Worm (Caenorhabditis elegans) whole organism, dauer: ENCODE data around the gene T05C12.9.

ENCODE experiments used
- unc-62 ChIP-seq: sonication (generic microtip); optimal IDR thresholded peaks from 2 replicates; lab custom pipeline; 2017; ENCODE audit warnings: missing biosample characterization, missing genetic modification reagents, missing genetic modification characterization

The T05C12.9 gene

DNA sequence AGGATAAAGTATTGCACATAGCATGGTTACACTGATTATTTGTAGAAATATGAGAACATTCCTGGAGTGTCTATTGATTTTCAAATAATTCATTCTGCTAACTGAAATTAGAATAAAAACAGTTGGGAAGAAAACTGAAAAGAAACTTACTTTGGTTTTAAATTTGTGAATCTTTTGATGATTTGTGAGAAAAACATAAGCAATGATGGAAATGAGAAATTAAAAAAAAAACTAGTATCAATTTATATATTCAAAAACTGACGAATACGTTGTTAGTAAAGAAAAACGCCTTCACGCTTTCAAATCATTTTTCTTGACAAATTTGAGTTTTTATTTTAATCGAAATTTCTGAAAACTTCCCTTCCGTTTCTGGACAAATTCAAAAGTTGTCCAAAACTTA is at the start of gene T05C12.9:
Gene T05C12.9, minus strand, starts transcription at position 101 of the 400 bp plus-strand sequence.
- no peak for TF ChIP-seq unc-62 (GFP tag; lab: Kevin White, UChicago)

- TF ChIP-seq unc-62 (GFP tag; lab: Kevin White, UChicago): no peak
Measured at ce11 chrII:8238155-8238554, 45.1 kb upstream of the T05C12.9 start, which contains the start of gene nlp-5. TSS of gene nlp-5 (plus strand) at chrII:8238455.

DNA sequence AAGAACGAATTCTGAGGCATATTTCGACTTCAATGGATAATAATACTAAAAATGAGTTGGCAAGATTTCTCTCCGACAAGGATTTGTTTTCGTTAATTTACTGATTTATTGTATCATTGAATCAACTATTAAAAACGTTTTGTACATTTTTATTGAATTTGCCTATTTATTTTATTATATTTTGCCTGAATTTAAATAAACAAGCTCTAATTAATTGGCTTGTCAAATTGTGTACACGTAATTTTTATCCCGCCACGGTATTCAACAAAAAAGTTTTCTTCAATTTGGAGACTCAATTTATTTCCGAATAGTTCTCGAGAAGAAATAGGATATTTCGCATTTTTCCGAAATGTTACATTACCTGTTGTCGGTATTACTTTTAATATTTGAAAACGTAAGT is 39.5 kb upstream of the T05C12.9 start, which contains the start of gene M110.7:
Gene M110.7, plus strand, starts transcription at position 301 of the 400 bp plus-strand sequence.
- no peak for TF ChIP-seq unc-62 (GFP tag; lab: Kevin White, UChicago)

ce11 chrII:8230976-8231375 is 38.0 kb upstream of the T05C12.9 start, which contains the start of gene M110.9:
TSS of gene M110.9 (plus strand) at chrII:8231276.
- TF ChIP-seq unc-62 (GFP tag; lab: Kevin White, UChicago): no peak

- no peak for TF ChIP-seq unc-62 (GFP tag; lab: Kevin White, UChicago)
Measured at ce11 chrII:8226475-8226874, 33.4 kb upstream of the T05C12.9 start.

ce11 chrII:8225914-8226313 is 32.9 kb upstream of the T05C12.9 start:
- no peak for TF ChIP-seq unc-62 (GFP tag; lab: Kevin White, UChicago)

DNA sequence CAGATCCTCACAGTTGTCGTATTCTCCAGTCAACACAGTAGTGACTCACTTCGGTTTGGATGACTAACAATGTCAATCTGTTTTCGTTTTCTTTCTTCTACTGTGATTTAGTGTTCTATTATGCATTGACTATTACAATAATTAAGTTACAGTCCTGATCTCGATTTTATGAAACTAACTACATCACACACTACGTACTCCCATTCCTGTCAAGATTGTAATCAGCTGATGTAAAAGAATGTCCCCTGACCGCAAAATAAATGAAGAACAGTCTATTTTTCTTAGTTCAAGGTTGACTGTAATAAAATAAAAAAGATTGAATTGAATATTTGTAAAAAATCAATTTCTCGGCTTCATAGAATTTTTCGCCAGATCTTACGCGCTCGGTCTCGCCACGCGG is 32.3 kb upstream of the T05C12.9 start:
- TF ChIP-seq unc-62 (GFP tag; lab: Kevin White, UChicago): no peak

DNA sequence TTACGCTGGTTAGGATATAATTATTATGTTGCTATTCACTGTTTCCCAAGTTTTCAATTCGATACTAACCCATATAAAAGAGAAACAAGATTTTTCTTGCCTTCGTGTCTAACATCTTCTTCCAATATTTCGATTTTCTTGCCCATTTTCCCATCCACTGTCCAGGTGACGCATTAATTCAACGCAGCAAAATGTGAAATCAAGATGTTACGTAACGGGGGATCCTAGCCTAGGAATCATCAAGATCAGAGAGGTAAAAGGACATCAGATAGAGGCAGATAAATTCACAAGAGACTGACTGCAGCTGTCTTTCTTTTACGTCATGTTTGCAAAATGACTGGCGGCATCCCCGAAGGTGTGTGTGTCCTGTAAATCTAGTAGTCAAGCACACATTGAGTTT is 31.6 kb upstream of the T05C12.9 start:
- no peak for TF ChIP-seq unc-62 (GFP tag; lab: Kevin White, UChicago)

ce11 chrII:8223945-8224344 is 30.9 kb upstream of the T05C12.9 start:
- TF ChIP-seq unc-62 (GFP tag; lab: Kevin White, UChicago): no peak

ce11 chrII:8223422-8223821 is 30.4 kb upstream of the T05C12.9 start:
- TF ChIP-seq unc-62 (GFP tag; lab: Kevin White, UChicago): no peak

ce11 chrII:8222309-8223065 is 29.5 kb upstream of the T05C12.9 start, which contains the start of gene dab-1:
TSS of gene dab-1 (plus strand) at chrII:8222386.
- no peak for TF ChIP-seq unc-62 (GFP tag; lab: Kevin White, UChicago)

- no peak for TF ChIP-seq unc-62 (GFP tag; lab: Kevin White, UChicago)
Measured at ce11 chrII:8220267-8220666, 27.2 kb upstream of the T05C12.9 start.

DNA sequence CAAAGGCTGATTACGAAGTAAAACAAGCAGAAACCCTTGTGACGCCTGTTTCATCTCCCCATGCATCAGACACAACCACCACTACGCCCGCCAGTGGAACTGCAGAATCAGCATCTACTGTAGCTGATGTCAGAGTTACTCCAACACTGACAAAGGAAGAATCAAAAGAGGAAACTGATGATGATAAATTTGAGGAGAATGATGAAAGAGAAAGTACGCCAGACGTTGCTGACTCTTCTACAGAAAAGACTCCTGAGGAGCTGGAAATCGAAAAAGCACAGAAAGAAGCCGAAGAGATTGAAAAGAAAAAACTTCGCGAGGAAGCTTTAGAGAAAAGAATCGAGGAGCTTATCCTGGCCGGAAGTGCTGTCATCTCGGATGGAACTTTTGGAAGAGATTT is 25.2 kb upstream of the T05C12.9 start:
- TF ChIP-seq unc-62 (GFP tag; lab: Kevin White, UChicago): no peak

DNA sequence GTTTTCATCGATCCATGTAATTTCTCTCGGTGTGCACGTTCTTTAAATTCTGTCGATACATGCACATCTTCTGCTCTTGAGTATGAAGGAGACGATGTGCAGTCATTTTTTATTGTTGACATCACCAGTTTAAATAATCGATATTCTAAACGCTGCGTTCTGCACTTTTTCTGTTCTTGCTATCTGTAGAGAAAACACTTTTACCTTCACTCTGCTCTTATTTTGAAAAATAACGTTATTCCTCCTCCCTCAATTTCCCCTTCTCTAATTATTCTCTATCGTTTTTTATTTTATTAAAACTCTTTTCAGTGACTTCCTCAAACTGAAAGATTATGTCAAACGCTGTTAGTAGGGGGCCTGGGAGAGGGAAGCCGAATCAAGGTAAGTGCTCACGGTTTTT is 23.9 kb upstream of the T05C12.9 start, which contains the start of gene ifg-1:
Gene ifg-1, plus strand, starts transcription at position 301 of the 400 bp plus-strand sequence.
- TF ChIP-seq unc-62 (GFP tag; lab: Kevin White, UChicago): no peak

ce11 chrII:8216433-8216832 is 23.4 kb upstream of the T05C12.9 start, which contains the start of gene M110.3:
TSS of gene M110.3 (minus strand) at chrII:8216616.
- no peak for TF ChIP-seq unc-62 (GFP tag; lab: Kevin White, UChicago)

DNA sequence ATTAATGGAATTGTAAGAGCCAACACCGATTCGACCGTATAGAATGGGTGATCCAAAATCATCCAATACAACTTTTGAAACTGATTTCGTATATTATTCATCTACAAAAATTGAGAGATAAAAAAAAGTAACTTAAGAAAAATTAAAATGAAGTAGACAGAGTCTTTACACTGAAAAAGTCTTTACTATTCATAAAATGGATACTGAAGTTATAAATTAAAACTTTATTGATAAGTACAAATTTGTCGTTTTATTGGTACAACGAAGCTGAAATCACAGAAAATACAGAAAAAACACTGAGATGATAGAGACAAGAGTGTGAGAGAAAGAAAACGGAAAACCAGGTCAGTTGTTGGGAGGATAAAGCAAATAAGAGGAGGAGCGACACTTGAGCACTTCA is 21.3 kb upstream of the T05C12.9 start, which contains the start of gene M110.10:
Gene M110.10, minus strand, starts transcription at position 101 of the 400 bp plus-strand sequence.
- no peak for TF ChIP-seq unc-62 (GFP tag; lab: Kevin White, UChicago)

- TF ChIP-seq unc-62 (GFP tag; lab: Kevin White, UChicago): no peak
Measured at ce11 chrII:8212680-8213079, 19.7 kb upstream of the T05C12.9 start, which contains the start of gene twk-3. TSS of gene twk-3 (minus strand) at chrII:8212780.
